Fruit fly (Drosophila melanogaster): ENCODE results near the gene CG13970.
A peak's percentile ranks its signal among the peaks of the same experiment; 100 is the strongest.

Gene CG13970

dm6 chr2L:20084785-20085555, 19.0 kb downstream of the CG13970 start, which contains the start of gene fok (continued):
- TF ChIP-seq esg (GFP tag; conservative IDR thresholded peaks at IDR 0.05) (peak; percentile 93), CG3163 (GFP tag; optimal IDR thresholded peaks at IDR 0.05) (peak; percentile 80), CG31441 (GFP tag; IDR thresholded peaks at IDR 0.05) (peak; percentile 93), CG42726 (GFP tag; IDR thresholded peaks at IDR 0.05; ENCODE audit: partially characterized antibody) (peak; percentile 43; the same call in 1 of the 2 replicates), CG11456 (GFP tag; IDR thresholded peaks at IDR 0.05) (peak; percentile 99), CG6854 (GFP tag; optimal IDR thresholded peaks at IDR 0.05) (peak; percentile 95), Dbx (GFP tag; IDR thresholded peaks at IDR 0.05) (peak; percentile 96), ap (GFP tag; IDR thresholded peaks at IDR 0.05) (peak; percentile 84), zfh2 (GFP tag; optimal IDR thresholded peaks at IDR 0.05) (peak; percentile 94), CG17829 (tag; optimal IDR thresholded peaks at IDR 0.05) (peak; percentile 97), CG31388 (GFP tag; optimal IDR thresholded peaks at IDR 0.05) (peak; percentile 86), dysf (GFP tag; IDR thresholded peaks at IDR 0.05) (peak; percentile 98), amos (GFP tag; IDR thresholded peaks at IDR 0.05; ENCODE audit: partially characterized antibody) (peak; percentile 23; the same call in 1 of the 2 replicates), ro (GFP tag; IDR thresholded peaks at IDR 0.05) (peak; percentile 86), CG2678 (tag; optimal IDR thresholded peaks at IDR 0.05) (peak; percentile 99), CG15601 (tag; optimal IDR thresholded peaks at IDR 0.05) (peak; percentile 95), Vsx1 (GFP tag; optimal IDR thresholded peaks at IDR 0.05) (peak; percentile 92), Awh (GFP tag; IDR thresholded peaks at IDR 0.05) (peak; percentile 94), Hmr (GFP tag; optimal IDR thresholded peaks at IDR 0.05) (peak; percentile 98), HHEX (GFP tag; optimal IDR thresholded peaks at IDR 0.05) (peak; percentile 97), Usf (GFP tag; optimal IDR thresholded peaks at IDR 0.05) (peak; percentile 91), CG12219 (GFP tag; optimal IDR thresholded peaks at IDR 0.05) (peak; percentile 97), sob (GFP tag; IDR thresholded peaks at IDR 0.05) (peak; percentile 98), Nf-YB (GFP tag; optimal IDR thresholded peaks at IDR 0.05) (peak; percentile 86), ara (GFP tag; IDR thresholded peaks at IDR 0.05) (peak; percentile 93), slou (GFP tag; optimal IDR thresholded peaks at IDR 0.05) (peak; percentile 90), BEAF-32 (GFP tag; optimal IDR thresholded peaks at IDR 0.05) (peak; percentile 22), Dek (tag; optimal IDR thresholded peaks at IDR 0.05) (peak; percentile 96), Ada2b (GFP tag; IDR thresholded peaks at IDR 0.05) (peak; percentile 91), cas (GFP tag; IDR thresholded peaks at IDR 0.05) (peak; percentile 82), Sox102F (GFP tag; optimal IDR thresholded peaks at IDR 0.05) (peak; percentile 95), zfh1 (GFP tag; IDR thresholded peaks at IDR 0.05) (peak; percentile 98), jigr1 (GFP tag; IDR thresholded peaks at IDR 0.05) (peak; percentile 73; the same call in 2 of the 3 replicates), CG5245 (GFP tag; optimal IDR thresholded peaks at IDR 0.05) (peak; percentile 90), slp2 (GFP tag; optimal IDR thresholded peaks at IDR 0.05) (peak; percentile 86), CG4854 (GFP tag; optimal IDR thresholded peaks at IDR 0.05) (peak; percentile 91), CG34422 (GFP tag; IDR thresholded peaks at IDR 0.05) (peak; percentile 93), Atf3 (GFP tag; optimal IDR thresholded peaks at IDR 0.05) (peak; percentile 91), CG32532 (GFP tag; IDR thresholded peaks at IDR 0.05) (peak; percentile 95), Scr (GFP tag; IDR thresholded peaks at IDR 0.05; ENCODE audit: partially characterized antibody) (peak; percentile 29; the same call in 1 of the 2 replicates), sc (optimal IDR thresholded peaks at IDR 0.05) (no peak), sc (GFP tag; optimal IDR thresholded peaks at IDR 0.05) (peak; percentile 91), B-H2 (GFP tag; optimal IDR thresholded peaks at IDR 0.05) (peak; percentile 97), Mrtf (GFP tag; IDR thresholded peaks at IDR 0.05) (peak; percentile 93), slbo (GFP tag; IDR thresholded peaks at IDR 0.05) (peak; percentile 94), gcm (GFP tag; optimal IDR thresholded peaks at IDR 0.05) (peak; percentile 98), CG14965 (GFP tag; optimal IDR thresholded peaks at IDR 0.05; ENCODE audit: borderline replicate concordance) (peak; percentile 38), dpn (GFP tag; optimal IDR thresholded peaks at IDR 0.05) (peak; percentile 95 to 96), Sry-δ (GFP tag; optimal IDR thresholded peaks at IDR 0.05) (peak; percentile 61)

Measured in whole organism, embryonic.